Worm (Caenorhabditis elegans) whole organism, L1 larva: ENCODE results near the gene W03H9.2.

ENCODE experiments used
- C04F5.9 ChIP-seq: sonication (generic microtip); optimal IDR thresholded peaks from 2 replicates; lab custom pipeline; 2016; ENCODE audit warnings: missing genetic modification characterization, missing compliant biosample characterization
- C16A3.4 ChIP-seq: fragments of 150-350 bp; optimal IDR thresholded peaks from 2 replicates; lab custom pipeline; 2014; ENCODE audit warnings: missing biosample characterization, missing genetic modification characterization
- C34B4.2 ChIP-seq: sonication (generic microtip); optimal IDR thresholded peaks from 2 replicates; lab custom pipeline; 2017; ENCODE audit warnings: mild to moderate bottlenecking, missing genetic modification characterization, missing compliant biosample characterization
- Y116A8C.19 ChIP-seq: sonication (generic microtip); optimal IDR thresholded peaks from 2 replicates; lab custom pipeline; 2016; ENCODE audit warnings: missing compliant biosample characterization, missing genetic modification characterization, borderline replicate concordance
- ceh-82 ChIP-seq, 3 experiments: fragments of 150-350 bp in 1 of 3; sonication (generic microtip) in 2 of 3; optimal IDR thresholded peaks; 2 replicates each; lab custom pipeline; 2014 to 2017; ENCODE audit warnings: missing biosample characterization in 3 of 3, missing genetic modification characterization in 3 of 3
- ceh-88 ChIP-seq: fragments of 200-800 bp; sonication (Bioruptor generic); IDR thresholded peaks from 2 replicates; pipeline ENCODE4 v1.3.6; 2022; ENCODE audit warnings: missing genetic modification characterization, missing compliant biosample characterization
- efl-3 ChIP-seq: fragments of 200-800 bp; sonication (Bioruptor generic); optimal IDR thresholded peaks from 2 replicates; lab custom pipeline; 2018; ENCODE audit warnings: mild to moderate bottlenecking, missing genetic modification characterization, missing compliant biosample characterization
- elt-3 ChIP-seq, 6 experiments: fragments of 150-350 bp in 1 of 6; sonication (generic microtip); optimal IDR thresholded peaks; 2 replicates each; lab custom pipeline; 2017 to 2018; ENCODE audit warnings: missing biosample characterization in 6 of 6, missing genetic modification characterization in 6 of 6, inconsistent platforms in 1 of 6
- irx-1 ChIP-seq: sonication (generic microtip); optimal IDR thresholded peaks from 2 replicates; lab custom pipeline; 2016; ENCODE audit warnings: missing genetic modification characterization, missing compliant biosample characterization
- nhr-76 ChIP-seq: sonication (generic microtip); optimal IDR thresholded peaks from 2 replicates; lab custom pipeline; 2017; ENCODE audit warnings: missing biosample characterization, missing genetic modification characterization
- nhr-77 ChIP-seq: fragments of 150-350 bp; optimal IDR thresholded peaks from 2 replicates; lab custom pipeline; 2014; ENCODE audit warnings: missing biosample characterization, missing genetic modification characterization
- nhr-84 ChIP-seq: sonication (generic microtip); optimal IDR thresholded peaks from 2 replicates; lab custom pipeline; 2017; ENCODE audit warnings: missing biosample characterization, missing genetic modification characterization
- pag-3 ChIP-seq: sonication (generic microtip); optimal IDR thresholded peaks from 2 replicates; lab custom pipeline; 2017; ENCODE audit warnings: missing genetic modification characterization, mild to moderate bottlenecking, missing compliant biosample characterization, antibody characterized with exemption, borderline replicate concordance; ENCODE audit not compliant: insufficient read depth
- snpc-4 ChIP-seq: fragments of 150-350 bp; optimal IDR thresholded peaks from 2 replicates; lab custom pipeline; 2014; ENCODE audit warnings: missing biosample characterization, missing genetic modification characterization
- tbx-2 ChIP-seq: sonication (generic microtip); optimal IDR thresholded peaks from 2 replicates; lab custom pipeline; 2016; ENCODE audit warnings: missing genetic modification characterization, missing compliant biosample characterization
- tlp-1 ChIP-seq: fragments of 150-350 bp; optimal IDR thresholded peaks from 2 replicates; lab custom pipeline; 2014; ENCODE audit warnings: missing biosample characterization, missing genetic modification characterization
- unc-130 ChIP-seq: fragments of 150-350 bp; optimal IDR thresholded peaks from 2 replicates; lab custom pipeline; 2017; ENCODE audit warnings: missing biosample characterization, missing genetic modification characterization, inconsistent platforms
- unc-86 ChIP-seq: sonication (generic microtip); optimal IDR thresholded peaks from 2 replicates; lab custom pipeline; 2016; ENCODE audit warnings: missing genetic modification characterization, missing compliant biosample characterization

The W03H9.2 gene

DNA sequence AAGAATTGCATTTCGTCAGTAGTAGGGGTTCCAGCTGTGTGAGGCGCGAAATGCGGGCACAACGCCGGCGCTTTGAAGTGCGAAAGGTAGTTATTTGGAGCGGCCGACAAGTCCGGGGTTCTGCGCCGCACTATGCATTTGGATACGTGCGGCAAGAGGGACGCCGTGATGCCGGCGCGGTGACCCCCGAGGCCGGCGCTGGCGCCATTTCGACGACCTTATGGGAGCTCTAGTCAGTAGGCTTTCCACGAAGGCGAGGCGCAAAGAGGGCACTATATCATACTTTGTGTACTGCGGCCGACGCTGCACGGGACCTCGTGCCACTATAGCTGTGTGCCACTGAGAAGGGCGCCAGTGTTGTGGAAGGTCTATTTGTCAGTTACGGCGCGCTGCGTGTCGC is 46.9 kb downstream of the W03H9.2 start:
- no peak for TF ChIP-seq tbx-2 (tag; lab: Kevin White, UChicago)
- no peak for TF ChIP-seq unc-86 (tag; lab: Kevin White, UChicago)
- no peak for TF ChIP-seq nhr-84 (tag; lab: Kevin White, UChicago)
- TF ChIP-seq C04F5.9 (tag; lab: Kevin White, UChicago) = no peak
- TF ChIP-seq ceh-82 (tag; optimal IDR thresholded peaks at IDR 0.05; lab: Kevin White, UChicago) = no peak
- TF ChIP-seq snpc-4 = peak; percentile 4

DNA sequence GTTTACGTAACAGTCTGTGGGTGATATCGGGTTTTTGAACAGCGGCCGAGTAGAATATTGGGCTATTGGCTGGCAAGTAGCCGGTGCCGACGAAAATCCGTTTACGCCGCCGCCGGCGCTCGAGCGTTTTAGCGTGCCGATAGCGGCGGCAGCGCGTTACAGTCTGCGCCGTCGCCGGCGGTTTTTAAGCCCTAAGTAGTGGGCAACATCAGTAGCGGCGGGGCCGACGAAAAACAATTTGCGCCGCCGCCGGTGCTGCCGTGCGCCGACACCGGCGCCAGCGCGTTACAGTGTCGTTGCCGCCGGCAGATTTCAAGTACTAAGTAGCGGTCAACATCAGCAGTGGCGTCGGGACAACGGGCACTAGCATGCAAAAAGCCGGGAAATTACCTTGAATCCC is 47.8 kb downstream of the W03H9.2 start:
- no peak for TF ChIP-seq unc-130 (tag; lab: Kevin White, UChicago)
- TF ChIP-seq, all 84 proteins: peak for 0

DNA sequence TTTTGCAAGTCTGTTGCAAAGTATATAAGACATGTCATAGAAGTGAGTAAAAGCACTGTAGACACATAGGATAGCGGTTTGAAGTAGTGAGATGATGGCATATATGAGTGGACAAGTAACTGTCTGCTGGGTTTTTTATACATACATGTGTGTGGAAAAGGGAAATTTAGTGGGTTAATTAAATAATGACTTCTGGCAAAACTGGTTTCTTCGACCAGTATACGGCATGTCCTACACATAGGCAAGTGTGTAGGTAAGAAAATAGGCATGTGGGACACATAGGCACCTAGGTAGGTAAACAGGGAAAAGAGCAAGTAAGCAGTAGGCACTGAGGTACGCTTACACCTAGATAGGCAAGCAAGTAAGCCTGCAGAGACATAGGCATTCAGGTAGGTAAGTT is 49.1 kb downstream of the W03H9.2 start, which contains the start of gene col-87:
Gene col-87, minus strand, starts transcription at position 101 of the 400 bp plus-strand sequence.
- TF ChIP-seq nhr-77 (no peak), pag-3 (tag; lab: Kevin White, UChicago) (no peak), tlp-1 (no peak), ceh-88 (no peak), unc-86 (tag; lab: Kevin White, UChicago) (no peak), elt-3 (tag; optimal IDR thresholded peaks at IDR 0.05; lab: Kevin White, UChicago) (no peak), C34B4.2 (tag; lab: Kevin White, UChicago) (no peak), irx-1 (no peak), C16A3.4 (tag; lab: Kevin White, UChicago) (no peak), nhr-76 (no peak), snpc-4 (no peak), Y116A8C.19 (tag; lab: Kevin White, UChicago) (no peak), efl-3 (GFP tag; lab: Kevin White, UChicago) (no peak)
- TF ChIP-seq, all 84 proteins: peak for 0
